Worm (Caenorhabditis elegans) whole organism, young adult: Measurements from ENCODE around the gene mpst-3.

Experiments used
- B0019.2 ChIP-seq: fragments of 200-800 bp; sonication (Bioruptor generic); conservative IDR thresholded peaks from 2 replicates; pipeline ENCODE4 v1.3.6; 2022; ENCODE audit warnings: missing genetic modification reagents, missing genetic modification characterization, missing compliant biosample characterization
- C17E4.6 ChIP-seq: fragments of 200-800 bp; sonication (Bioruptor generic); IDR thresholded peaks from 2 replicates; pipeline ENCODE4 v1.3.6; 2022; ENCODE audit warnings: missing genetic modification reagents, missing genetic modification characterization, missing compliant biosample characterization
- D2030.7 ChIP-seq: fragments of 200-800 bp; sonication (Bioruptor generic); IDR thresholded peaks from 2 replicates; pipeline ENCODE4 v1.3.6; 2022; ENCODE audit warnings: missing genetic modification reagents, missing genetic modification characterization, missing compliant biosample characterization
- F23B12.7 ChIP-seq: sonication (generic microtip); optimal IDR thresholded peaks from 2 replicates; lab custom pipeline; 2017; ENCODE audit warnings: missing genetic modification characterization, mild to moderate bottlenecking, missing compliant biosample characterization, antibody characterized with exemption, moderate library complexity; ENCODE audit not compliant: insufficient read depth
- F33H1.4 ChIP-seq: fragments of 200-800 bp; sonication (Bioruptor generic); IDR thresholded peaks from 2 replicates; pipeline ENCODE4 v1.3.6; 2022; ENCODE audit warnings: missing genetic modification reagents, missing genetic modification characterization, missing compliant biosample characterization
- F49E8.2 ChIP-seq: sonication (generic microtip); optimal IDR thresholded peaks from 3 replicates; lab custom pipeline; 2017; ENCODE audit warnings: missing genetic modification characterization, mild to moderate bottlenecking, missing compliant biosample characterization, antibody characterized with exemption, moderate library complexity; ENCODE audit not compliant: insufficient read depth
- F55B11.4 ChIP-seq: sonication (generic microtip); optimal IDR thresholded peaks from 2 replicates; lab custom pipeline; 2016; ENCODE audit warnings: missing compliant biosample characterization, missing genetic modification characterization, borderline replicate concordance; ENCODE audit not compliant: insufficient read depth
- F57A8.1 ChIP-seq: fragments of 200-800 bp; sonication (Bioruptor generic); optimal IDR thresholded peaks from 2 replicates; lab custom pipeline; 2018; ENCODE audit warnings: mild to moderate bottlenecking, missing genetic modification characterization, moderate library complexity, missing compliant biosample characterization
- K11D2.4 ChIP-seq: fragments of 200-800 bp; sonication (Bioruptor generic); IDR thresholded peaks from 2 replicates; pipeline ENCODE4 v1.3.6; 2022; ENCODE audit warnings: missing genetic modification reagents, missing genetic modification characterization, missing compliant biosample characterization
- ZK185.1 ChIP-seq: sonication (generic microtip); optimal IDR thresholded peaks from 2 replicates; lab custom pipeline; 2016; ENCODE audit warnings: mild to moderate bottlenecking, missing genetic modification characterization, missing compliant biosample characterization; ENCODE audit not compliant: poor library complexity, severe bottlenecking
- akir-1 ChIP-seq: fragments of 200-800 bp; sonication (Bioruptor generic); optimal IDR thresholded peaks from 2 replicates; lab custom pipeline; 2018; ENCODE audit warnings: mild to moderate bottlenecking, missing genetic modification characterization, moderate library complexity, missing compliant biosample characterization
- ama-1 ChIP-seq, 3 experiments: fragments of 150-350 bp in 1 of 3; sonication (generic microtip) in 2 of 3; optimal IDR thresholded peaks; 2 replicates each; lab custom pipeline; 2014 to 2018; ENCODE audit warnings: missing biosample characterization in 2 of 3, missing genetic modification characterization in 2 of 3, missing genetic modification reagents in 2 of 3
- aptf-2 ChIP-seq: fragments of 200-800 bp; sonication (Bioruptor generic); conservative IDR thresholded peaks from 2 replicates; pipeline ENCODE4 v1.3.6; 2022; ENCODE audit warnings: missing genetic modification reagents, missing genetic modification characterization, missing compliant biosample characterization
- atf-7 ChIP-seq: sonication (generic microtip); optimal IDR thresholded peaks from 2 replicates; lab custom pipeline; 2017; ENCODE audit warnings: mild to moderate bottlenecking, missing genetic modification characterization, missing compliant biosample characterization
- attf-6 ChIP-seq: fragments of 200-800 bp; sonication (Bioruptor generic); IDR thresholded peaks from 2 replicates; pipeline ENCODE4 v1.3.6; 2022; ENCODE audit warnings: missing genetic modification reagents, missing genetic modification characterization, missing compliant biosample characterization
- bed-2 ChIP-seq: fragments of 200-800 bp; sonication (Bioruptor generic); IDR thresholded peaks from 2 replicates; pipeline ENCODE4 v1.3.6; 2022; ENCODE audit warnings: missing genetic modification reagents, missing genetic modification characterization, missing compliant biosample characterization
- ceh-100 ChIP-seq: fragments of 200-800 bp; sonication (Bioruptor generic); IDR thresholded peaks from 2 replicates; pipeline ENCODE4 v1.3.6; 2022; ENCODE audit warnings: missing genetic modification reagents, missing genetic modification characterization, missing compliant biosample characterization
- hlh-12 ChIP-seq: sonication (generic microtip); optimal IDR thresholded peaks from 2 replicates; lab custom pipeline; 2016; ENCODE audit warnings: missing genetic modification characterization, missing compliant biosample characterization
- hmg-20 ChIP-seq: fragments of 200-800 bp; sonication (Bioruptor generic); IDR thresholded peaks from 2 replicates; pipeline ENCODE4 v1.3.6; 2022; ENCODE audit warnings: missing genetic modification reagents, missing genetic modification characterization, missing compliant biosample characterization
- lir-1 ChIP-seq: fragments of 200-800 bp; sonication (Bioruptor generic); conservative IDR thresholded peaks from 2 replicates; pipeline ENCODE4 v1.3.6; 2022; ENCODE audit warnings: missing genetic modification reagents, missing genetic modification characterization, missing compliant biosample characterization
- nfyb-1 ChIP-seq: fragments of 200-800 bp; sonication (Bioruptor generic); IDR thresholded peaks from 2 replicates; pipeline ENCODE4 v1.3.6; 2022; ENCODE audit warnings: missing genetic modification reagents, missing genetic modification characterization, missing compliant biosample characterization
- nhr-179 ChIP-seq: sonication (generic microtip); optimal IDR thresholded peaks from 2 replicates; lab custom pipeline; 2016; ENCODE audit warnings: mild to moderate bottlenecking, missing genetic modification characterization, missing compliant biosample characterization
- nhr-80 ChIP-seq: sonication (generic microtip); optimal IDR thresholded peaks from 2 replicates; lab custom pipeline; 2016; ENCODE audit warnings: missing genetic modification characterization, missing compliant biosample characterization
- repo-1 ChIP-seq: sonication (generic microtip); optimal IDR thresholded peaks from 2 replicates; lab custom pipeline; 2017; ENCODE audit warnings: mild to moderate bottlenecking, missing genetic modification characterization, missing compliant biosample characterization
- sea-2 ChIP-seq: fragments of 200-800 bp; sonication (Bioruptor generic); IDR thresholded peaks from 2 replicates; pipeline ENCODE4 v1.3.6; 2022; ENCODE audit warnings: missing genetic modification characterization, missing compliant biosample characterization
- snpc-4 ChIP-seq, 5 experiments: fragments of 150-350 bp in 1 of 5; sonication (generic microtip) in 4 of 5; optimal IDR thresholded peaks; 2 replicates each; lab custom pipeline; 2014 to 2018; ENCODE audit warnings: missing genetic modification characterization in 5 of 5, missing biosample characterization in 3 of 5, antibody characterized with exemption in 2 of 5, mild to moderate bottlenecking in 2 of 5, missing compliant biosample characterization in 2 of 5, missing genotype in 2 of 5, moderate library complexity in 2 of 5, missing genetic modification reagents in 1 of 5
- sptf-2 ChIP-seq: fragments of 200-800 bp; sonication (Bioruptor generic); optimal IDR thresholded peaks from 2 replicates; lab custom pipeline; 2018; ENCODE audit warnings: mild to moderate bottlenecking, missing genetic modification characterization, missing compliant biosample characterization
- tbp1 ChIP-seq: fragments of 200-800 bp; sonication (Bioruptor generic); optimal IDR thresholded peaks from 2 replicates; lab custom pipeline; 2018; ENCODE audit warnings: mild to moderate bottlenecking, missing genetic modification characterization, missing compliant biosample characterization
- tlf-1 ChIP-seq: fragments of 200-800 bp; sonication (Bioruptor generic); optimal IDR thresholded peaks from 2 replicates; lab custom pipeline; 2018; ENCODE audit warnings: mild to moderate bottlenecking, missing genetic modification characterization, missing compliant biosample characterization
- unc-62 ChIP-seq: fragments of 150-350 bp; optimal IDR thresholded peaks from 2 replicates; lab custom pipeline; 2014; ENCODE audit warnings: missing biosample characterization, missing genetic modification reagents, missing genetic modification characterization
- xnd-1 ChIP-seq: sonication (generic microtip); optimal IDR thresholded peaks from 2 replicates; lab custom pipeline; 2016; ENCODE audit warnings: missing genotype, missing genetic modification reagents, missing genetic modification characterization, missing compliant biosample characterization
- zfh-2 ChIP-seq: fragments of 200-800 bp; sonication (Bioruptor generic); conservative IDR thresholded peaks from 2 replicates; pipeline ENCODE4 v1.3.6; 2022; ENCODE audit warnings: missing genetic modification reagents, missing genetic modification characterization, missing compliant biosample characterization
- ztf-18 ChIP-seq: sonication (generic microtip); optimal IDR thresholded peaks from 2 replicates; lab custom pipeline; 2016; ENCODE audit warnings: missing genotype, mild to moderate bottlenecking, missing genetic modification characterization, missing compliant biosample characterization
- ztf-28 ChIP-seq: fragments of 200-800 bp; sonication (Bioruptor generic); IDR thresholded peaks from 2 replicates; pipeline ENCODE4 v1.3.6; 2022; ENCODE audit warnings: missing genetic modification reagents, missing genetic modification characterization, missing compliant biosample characterization

The mpst-3 gene

DNA sequence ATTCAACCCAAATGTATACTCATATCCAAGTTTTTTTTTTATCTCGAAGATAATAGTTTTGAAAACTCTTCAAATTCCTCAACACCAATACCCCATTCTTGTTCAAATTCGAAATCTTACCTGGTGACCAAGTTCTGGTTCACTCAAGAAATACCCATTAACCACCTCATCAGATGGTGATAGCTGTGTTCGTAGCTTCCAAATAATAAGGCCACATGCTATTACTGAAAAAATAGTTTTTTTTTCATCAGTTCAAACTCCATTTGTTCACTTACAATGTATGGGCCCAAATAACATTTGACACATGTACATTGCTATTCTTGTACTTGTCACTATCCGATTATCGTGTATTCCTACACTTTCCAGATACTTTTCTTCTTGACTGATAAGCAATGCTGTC lies 12.0 kb downstream of the mpst-3 start:
- TF ChIP-seq snpc-4 (GFP tag; optimal IDR thresholded peaks at IDR 0.05; lab: Kevin White, UChicago) (no peak), snpc-4 (tag; optimal IDR thresholded peaks at IDR 0.05; lab: Kevin White, UChicago) (no peak), F23B12.7 (tag; lab: Kevin White, UChicago) (no peak), ztf-28 (no peak)
- TF ChIP-seq, all 124 proteins: peak for 0

DNA sequence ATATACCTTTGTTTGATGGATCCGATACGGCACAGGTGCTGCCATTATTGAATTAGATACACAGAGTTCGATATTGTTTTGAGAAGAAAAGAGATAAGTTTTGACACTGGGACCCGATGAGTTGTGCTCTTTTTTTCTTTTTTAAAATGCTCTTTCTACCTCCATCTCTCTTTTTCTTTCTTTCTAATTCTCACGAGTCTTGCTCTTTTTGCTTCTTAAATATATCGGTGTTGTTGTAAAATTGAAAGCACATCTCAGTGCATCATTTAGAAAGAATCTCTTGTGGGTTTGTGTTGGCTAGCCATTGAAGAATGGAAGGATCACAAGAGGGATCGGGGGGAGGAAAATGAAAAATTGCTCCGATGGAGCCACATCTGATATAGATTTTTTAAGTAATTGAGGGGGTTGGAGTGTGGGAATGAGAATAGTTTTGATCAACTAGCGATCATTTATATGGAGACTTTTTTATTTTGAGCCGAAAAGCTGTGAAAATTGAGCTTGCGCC lies 13.9 kb downstream of the mpst-3 start, which contains the start of gene H12D21.9:
Gene H12D21.9, minus strand, starts transcription at position 148 of the 505 bp plus-strand sequence.
- TF ChIP-seq sptf-2 = no peak
- TF ChIP-seq tbp1 = no peak
- no peak for TF ChIP-seq ceh-100 (GFP tag; lab: Robert Waterston, UW)
- TF ChIP-seq nfyb-1 = no peak
- TF ChIP-seq bed-2 (GFP tag; lab: Robert Waterston, UW) = no peak
- no peak for TF ChIP-seq F57A8.1 (GFP tag; lab: Kevin White, UChicago)
- TF ChIP-seq sea-2 (GFP tag; lab: Robert Waterston, UW) = no peak
- TF ChIP-seq nhr-179 (tag; lab: Kevin White, UChicago) = no peak
- no peak for TF ChIP-seq F33H1.4 (GFP tag; lab: Robert Waterston, UW)
- no peak for TF ChIP-seq akir-1 (GFP tag; lab: Kevin White, UChicago)
- no peak for TF ChIP-seq unc-62 (GFP tag; lab: Kevin White, UChicago)
- TF ChIP-seq C17E4.6 (GFP tag; lab: Robert Waterston, UW) = no peak
- TF ChIP-seq nhr-80 (tag; lab: Kevin White, UChicago) = no peak
- TF ChIP-seq F49E8.2 (tag; lab: Kevin White, UChicago) = no peak
- no peak for TF ChIP-seq aptf-2
- no peak for TF ChIP-seq attf-6 (GFP tag; lab: Robert Waterston, UW)

DNA sequence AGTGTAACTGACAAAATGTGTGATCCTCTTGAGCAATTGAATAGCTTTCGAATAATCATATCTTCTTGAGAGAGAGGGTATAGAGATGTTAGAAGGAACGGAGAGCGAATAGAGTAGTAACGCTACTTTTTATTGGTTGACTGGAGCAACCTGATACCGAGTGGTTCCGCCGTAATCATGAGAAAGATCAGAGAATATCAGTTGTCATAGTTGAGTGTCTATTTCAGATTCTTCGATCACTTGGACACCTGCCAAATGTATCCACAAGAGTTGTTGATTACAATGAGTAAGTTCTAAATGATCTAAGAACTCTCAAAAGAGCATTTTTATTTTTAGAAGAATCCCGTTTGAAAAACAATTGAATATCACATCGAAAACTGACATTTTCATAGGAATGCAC lies 15.3 kb downstream of the mpst-3 start:
- TF ChIP-seq tlf-1 (GFP tag; lab: Kevin White, UChicago) = no peak
- TF ChIP-seq hmg-20 (GFP tag; lab: Robert Waterston, UW) = no peak
- TF ChIP-seq zfh-2 (GFP tag; lab: Robert Waterston, UW) = no peak
- no peak for TF ChIP-seq repo-1 (tag; lab: Kevin White, UChicago)
- no peak for TF ChIP-seq ztf-18
- TF ChIP-seq atf-7 (tag; lab: Kevin White, UChicago) = no peak
- TF ChIP-seq F55B11.4 (tag; lab: Kevin White, UChicago) = no peak
- no peak for TF ChIP-seq lir-1 (GFP tag; lab: Robert Waterston, UW)
- no peak for TF ChIP-seq B0019.2 (GFP tag; lab: Robert Waterston, UW)
- TF ChIP-seq nhr-179 (tag; lab: Kevin White, UChicago) = no peak
- TF ChIP-seq xnd-1 = no peak
- no peak for TF ChIP-seq ZK185.1 (tag; lab: Kevin White, UChicago)
- no peak for TF ChIP-seq K11D2.4 (GFP tag; lab: Robert Waterston, UW)
- TF ChIP-seq ama-1 (optimal IDR thresholded peaks at IDR 0.05; lab: Kevin White, UChicago) = no peak
- TF ChIP-seq ama-1 (GFP tag; optimal IDR thresholded peaks at IDR 0.05; lab: Kevin White, UChicago) = no peak
- TF ChIP-seq hlh-12 (tag; lab: Kevin White, UChicago) = no peak
- no peak for TF ChIP-seq D2030.7 (GFP tag; lab: Robert Waterston, UW)
- TF ChIP-seq C17E4.6 (GFP tag; lab: Robert Waterston, UW) = no peak
